Worm (Caenorhabditis elegans) whole organism, early embryonic: ENCODE results near the gene dmd-4.

Experiments
- B0310.2 ChIP-seq: sonication (generic microtip); optimal IDR thresholded peaks from 2 replicates; lab custom pipeline; 2016; ENCODE audit warnings: mild to moderate bottlenecking, missing genetic modification characterization, missing compliant biosample characterization
- F13C5.2 ChIP-seq: sonication (generic microtip); optimal IDR thresholded peaks from 2 replicates; lab custom pipeline; 2017; ENCODE audit warnings: mild to moderate bottlenecking, missing genetic modification characterization, inconsistent platforms, missing compliant biosample characterization
- aly-1 ChIP-seq: sonication (generic microtip); optimal IDR thresholded peaks from 2 replicates; lab custom pipeline; 2016; ENCODE audit warnings: missing genetic modification characterization, missing compliant biosample characterization
- ama-1 ChIP-seq: fragments of 150-350 bp; optimal IDR thresholded peaks from 2 replicates; lab custom pipeline; 2014
- ceh-13 ChIP-seq: fragments of 200-800 bp; sonication (Bioruptor generic); optimal IDR thresholded peaks from 2 replicates; lab custom pipeline; 2018; ENCODE audit warnings: mild to moderate bottlenecking, missing genetic modification characterization, missing compliant biosample characterization
- ceh-36 ChIP-seq: sonication (generic microtip); optimal IDR thresholded peaks from 2 replicates; lab custom pipeline; 2016; ENCODE audit warnings: missing genetic modification characterization, inconsistent platforms, missing compliant biosample characterization
- ets-7 ChIP-seq: sonication (generic microtip); optimal IDR thresholded peaks from 2 replicates; lab custom pipeline; 2016; ENCODE audit warnings: missing genotype, missing genetic modification characterization, missing compliant biosample characterization
- flt-1 ChIP-seq: fragments of 200-800 bp; sonication (Bioruptor generic); IDR thresholded peaks from 2 replicates; pipeline ENCODE4 v1.3.6; 2022; ENCODE audit warnings: missing genetic modification characterization, missing compliant biosample characterization
- hmbx-1 ChIP-seq: sonication (generic microtip); optimal IDR thresholded peaks from 2 replicates; lab custom pipeline; 2016; ENCODE audit warnings: mild to moderate bottlenecking, missing genetic modification characterization, missing compliant biosample characterization
- hmg-4 ChIP-seq: fragments of 200-800 bp; sonication (Bioruptor generic); optimal IDR thresholded peaks from 2 replicates; lab custom pipeline; 2018; ENCODE audit warnings: mild to moderate bottlenecking, missing genetic modification characterization, missing compliant biosample characterization
- hnd-1 ChIP-seq: sonication (generic microtip); optimal IDR thresholded peaks from 2 replicates; lab custom pipeline; 2016; ENCODE audit warnings: missing genetic modification characterization, missing compliant biosample characterization
- pes-1 ChIP-seq: fragments of 200-800 bp; sonication (Bioruptor generic); IDR thresholded peaks from 2 replicates; pipeline ENCODE4 v1.3.6; 2022; ENCODE audit warnings: missing genetic modification reagents, missing genetic modification characterization, missing compliant biosample characterization
- scrt-1 ChIP-seq: fragments of 200-800 bp; sonication (Bioruptor generic); IDR thresholded peaks from 2 replicates; pipeline ENCODE4 v1.3.6; 2022; ENCODE audit warnings: missing genetic modification characterization, missing compliant biosample characterization
- sea-1 ChIP-seq: fragments of 200-800 bp; sonication (Bioruptor generic); conservative IDR thresholded peaks from 2 replicates; pipeline ENCODE4 v1.3.6; 2022; ENCODE audit warnings: missing genetic modification characterization, missing compliant biosample characterization
- tbx-11 ChIP-seq: fragments of 200-800 bp; sonication (Bioruptor generic); IDR thresholded peaks from 2 replicates; pipeline ENCODE4 v1.3.6; 2022; ENCODE audit warnings: missing genetic modification characterization, missing compliant biosample characterization
- tbx-37 ChIP-seq: fragments of 200-800 bp; sonication (Bioruptor generic); conservative IDR thresholded peaks from 2 replicates; pipeline ENCODE4 v1.3.6; 2022; ENCODE audit warnings: missing genetic modification reagents, missing genetic modification characterization, missing compliant biosample characterization
- tra-4 ChIP-seq: sonication (generic microtip); optimal IDR thresholded peaks from 2 replicates; lab custom pipeline; 2017; ENCODE audit warnings: missing genetic modification characterization, missing compliant biosample characterization

The dmd-4 gene

DNA sequence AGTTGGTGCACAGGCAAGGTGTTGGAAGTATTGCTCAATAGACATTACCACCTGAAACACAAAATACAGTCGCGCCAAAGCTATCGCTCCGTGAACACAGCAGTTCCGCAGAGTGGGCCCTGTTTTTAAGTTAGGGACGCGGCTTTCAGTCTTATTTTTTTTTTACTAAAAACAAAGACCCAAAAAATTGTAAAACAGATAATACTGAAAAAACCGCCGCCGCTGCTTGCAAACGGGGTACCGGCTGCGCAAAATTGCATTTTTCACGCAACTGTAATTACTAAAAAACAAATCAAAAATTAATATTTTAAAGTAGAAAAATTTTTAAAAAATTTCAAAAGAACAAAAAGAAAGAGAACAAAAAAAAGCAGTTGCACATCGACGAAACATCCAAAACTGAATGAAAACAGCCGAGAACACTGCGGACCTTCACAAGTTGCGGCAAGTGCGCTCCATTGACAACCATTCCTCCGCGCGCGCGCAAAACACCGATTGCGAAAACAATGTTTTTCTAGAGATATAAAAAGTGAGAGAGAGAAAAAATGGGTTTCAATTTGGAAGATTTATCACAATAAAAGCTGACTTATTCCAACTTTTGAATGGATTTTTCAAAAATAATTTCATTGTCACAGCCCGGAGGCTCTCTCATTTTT is 11.3 kb upstream of the dmd-4 start, which contains the start of gene F31F6.3:
TSS of gene F31F6.3 (minus strand) at position 51 of the 653 bp plus-strand sequence.
- TF ChIP-seq ama-1 (no peak), ceh-36 (no peak), pes-1 (no peak), B0310.2 (tag; lab: Kevin White, UChicago) (no peak)

DNA sequence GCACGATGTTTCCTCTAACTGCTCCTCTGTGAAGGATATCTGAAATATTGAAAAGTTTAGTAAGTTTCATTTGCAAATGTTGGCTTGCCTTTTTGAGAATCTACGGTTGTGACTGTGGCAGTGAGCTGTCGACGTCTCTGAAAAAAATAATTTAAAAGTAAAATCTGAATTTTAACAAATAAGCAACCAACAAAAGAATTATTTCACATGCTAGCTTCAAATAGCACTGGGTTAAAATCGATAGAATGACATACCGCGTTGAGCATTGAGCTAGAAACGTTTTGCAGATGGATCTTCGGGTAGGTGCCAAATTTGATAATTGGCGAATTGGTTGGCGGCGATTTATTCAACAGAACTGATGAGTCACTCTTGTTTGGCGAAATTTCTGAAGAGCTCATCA is 10.1 kb upstream of the dmd-4 start, which contains the start of gene F31F6.2:
TSS of gene F31F6.2 (minus strand) at position 101 of the 400 bp plus-strand sequence.
- no peak for TF ChIP-seq hmbx-1 (tag; lab: Kevin White, UChicago)
- TF ChIP-seq scrt-1 (GFP tag; lab: Robert Waterston, UW): no peak
- no peak for TF ChIP-seq hnd-1 (tag; lab: Kevin White, UChicago)

DNA sequence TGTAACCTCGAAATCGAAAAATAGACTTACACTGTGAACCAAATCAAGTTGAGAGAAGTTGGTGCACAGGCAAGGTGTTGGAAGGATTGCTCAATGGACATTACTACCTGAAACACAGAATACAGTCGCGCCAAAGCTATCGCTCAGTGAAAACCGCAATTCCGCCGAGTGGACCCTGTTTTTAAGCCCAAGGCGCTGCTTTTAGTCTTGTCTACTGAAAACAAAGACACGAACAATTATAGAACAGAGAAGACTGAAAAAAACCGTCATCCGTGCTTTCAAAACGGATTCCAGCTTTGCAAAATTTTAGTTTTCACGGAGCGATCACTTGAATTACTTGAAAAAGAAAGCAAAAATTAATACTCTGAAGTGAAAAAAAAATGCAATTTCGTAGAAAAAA is 6.5 kb upstream of the dmd-4 start, which contains the start of gene F31F6.1:
TSS of gene F31F6.1 (minus strand) at position 101 of the 400 bp plus-strand sequence.
- TF ChIP-seq tra-4 (tag; lab: Kevin White, UChicago) (no peak), sea-1 (GFP tag; lab: Robert Waterston, UW) (no peak), ceh-36 (no peak), hmbx-1 (tag; lab: Kevin White, UChicago) (no peak), tbx-37 (no peak), ets-7 (tag; lab: Kevin White, UChicago) (no peak), hmg-4 (no peak), B0310.2 (tag; lab: Kevin White, UChicago) (no peak), hnd-1 (tag; lab: Kevin White, UChicago) (no peak), aly-1 (tag; lab: Kevin White, UChicago) (no peak), flt-1 (no peak), F13C5.2 (no peak), scrt-1 (GFP tag; lab: Robert Waterston, UW) (no peak), pes-1 (no peak), tbx-11 (GFP tag; lab: Robert Waterston, UW) (no peak), ceh-13 (GFP tag; lab: Kevin White, UChicago) (no peak), ama-1 (no peak)

DNA sequence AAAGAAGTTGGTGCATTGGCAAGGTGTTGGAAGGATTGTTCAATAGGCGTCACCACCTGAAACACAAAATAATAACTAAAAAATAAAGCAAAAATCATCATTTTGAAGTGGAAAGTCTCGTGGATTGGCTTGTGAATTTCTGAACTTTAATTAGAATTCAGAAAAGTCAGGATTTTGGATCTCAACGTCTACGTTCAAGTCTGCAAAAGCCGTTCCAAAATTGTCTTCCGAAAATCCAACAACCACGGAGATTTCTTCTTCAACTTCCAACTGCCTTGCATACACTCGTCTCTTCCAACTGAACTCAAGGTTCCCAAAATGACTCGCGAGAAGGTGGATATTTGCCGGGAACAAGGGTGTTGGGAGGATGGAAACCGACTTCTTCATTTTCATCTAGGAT is 4.1 kb upstream of the dmd-4 start, which contains the start of gene C27C12.3:
TSS of gene C27C12.3 (minus strand) at position 101 of the 400 bp plus-strand sequence.
- TF ChIP-seq B0310.2 (tag; lab: Kevin White, UChicago): no peak
- no peak for TF ChIP-seq tbx-37
- no peak for TF ChIP-seq hmbx-1 (tag; lab: Kevin White, UChicago)
- no peak for TF ChIP-seq tra-4 (tag; lab: Kevin White, UChicago)
- no peak for TF ChIP-seq sea-1 (GFP tag; lab: Robert Waterston, UW)
- no peak for TF ChIP-seq ets-7 (tag; lab: Kevin White, UChicago)
- TF ChIP-seq scrt-1 (GFP tag; lab: Robert Waterston, UW): no peak
- no peak for TF ChIP-seq ceh-36

DNA sequence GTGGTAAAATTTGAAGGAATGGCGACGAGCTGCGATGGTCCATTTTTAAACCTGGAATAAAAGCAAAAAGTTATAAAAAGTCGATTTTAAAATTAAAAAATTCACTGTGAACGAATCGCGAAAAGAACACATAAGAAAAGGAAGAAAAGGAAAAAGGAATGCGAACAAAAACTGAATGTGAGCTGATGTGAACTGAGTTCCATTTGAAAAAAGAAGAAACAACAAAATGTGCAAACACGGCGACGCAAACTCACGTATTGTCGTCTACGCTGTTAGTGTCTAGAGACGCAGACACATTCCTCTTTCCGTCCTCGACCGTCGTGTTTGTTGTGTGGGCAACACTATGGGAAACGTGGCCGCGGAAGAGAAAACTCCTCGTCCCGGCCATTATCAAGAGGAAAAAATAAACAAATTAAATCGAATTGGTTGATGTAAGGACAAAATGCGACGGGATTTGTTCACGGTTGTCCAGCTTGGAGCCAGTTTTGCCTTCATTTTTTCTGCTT is 7.9 kb downstream of the dmd-4 start, which contains the start of the genes C27C12.1 and C27C12.4:
TSS of gene C27C12.1 (minus strand) at position 51 of the 506 bp plus-strand sequence.
TSS of gene C27C12.4 (plus strand) at position 375 of the 506 bp plus-strand sequence.
- TF ChIP-seq tbx-37: peak; percentile 58; the same call in 1 of the 2 replicates
- TF ChIP-seq sea-1 (GFP tag; lab: Robert Waterston, UW): no peak
- TF ChIP-seq F13C5.2: peak; percentile 67
- TF ChIP-seq hmg-4: peak; percentile 67

DNA sequence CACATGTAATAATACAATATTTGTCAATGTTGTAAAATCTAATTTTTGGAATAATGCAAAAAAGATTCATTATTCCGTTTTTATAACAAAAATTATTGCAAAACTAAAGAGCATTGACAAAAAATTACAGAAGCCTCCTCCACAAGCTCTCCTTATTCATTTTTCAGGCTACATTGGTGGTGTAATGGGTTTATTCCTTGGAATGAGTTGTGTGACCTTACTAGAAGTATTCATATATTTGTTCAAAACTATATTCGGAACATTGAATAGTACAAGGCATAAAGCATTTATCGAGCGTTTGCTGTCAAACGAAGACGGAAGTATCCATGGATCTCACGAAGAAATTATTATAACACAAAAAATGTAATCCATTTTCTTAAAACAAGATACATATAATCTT is 9.7 kb downstream of the dmd-4 start:
- TF ChIP-seq pes-1 (no peak), ets-7 (tag; lab: Kevin White, UChicago) (no peak), scrt-1 (GFP tag; lab: Robert Waterston, UW) (no peak), flt-1 (no peak), sea-1 (GFP tag; lab: Robert Waterston, UW) (no peak), hmg-4 (no peak), ceh-36 (no peak)

DNA sequence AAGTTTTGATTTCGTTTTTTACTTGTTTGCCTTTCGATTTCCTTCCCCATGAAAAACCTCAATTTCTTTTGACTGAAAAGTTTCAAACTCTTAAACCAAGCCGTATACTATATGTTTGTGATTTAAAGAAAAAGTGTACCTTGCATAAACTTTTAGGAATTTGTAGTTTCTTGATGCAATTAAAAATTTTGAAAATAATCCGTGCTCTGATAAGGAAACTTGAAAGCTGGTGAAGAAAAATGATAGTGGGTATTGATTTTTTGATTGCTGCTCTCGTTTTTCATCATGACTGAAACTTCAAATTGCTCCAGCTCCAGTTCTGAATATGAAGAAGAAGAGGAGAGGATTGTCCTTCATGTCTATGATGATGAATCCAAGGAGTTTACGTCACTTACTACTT is 12.6 kb downstream of the dmd-4 start, which contains the start of gene acd-3:
TSS of gene acd-3 (plus strand) at position 222 of the 400 bp plus-strand sequence.
- TF ChIP-seq hmg-4 (no peak), tra-4 (tag; lab: Kevin White, UChicago) (no peak), ets-7 (tag; lab: Kevin White, UChicago) (no peak), tbx-37 (no peak), ama-1 (no peak), sea-1 (GFP tag; lab: Robert Waterston, UW) (no peak), aly-1 (tag; lab: Kevin White, UChicago) (no peak)

DNA sequence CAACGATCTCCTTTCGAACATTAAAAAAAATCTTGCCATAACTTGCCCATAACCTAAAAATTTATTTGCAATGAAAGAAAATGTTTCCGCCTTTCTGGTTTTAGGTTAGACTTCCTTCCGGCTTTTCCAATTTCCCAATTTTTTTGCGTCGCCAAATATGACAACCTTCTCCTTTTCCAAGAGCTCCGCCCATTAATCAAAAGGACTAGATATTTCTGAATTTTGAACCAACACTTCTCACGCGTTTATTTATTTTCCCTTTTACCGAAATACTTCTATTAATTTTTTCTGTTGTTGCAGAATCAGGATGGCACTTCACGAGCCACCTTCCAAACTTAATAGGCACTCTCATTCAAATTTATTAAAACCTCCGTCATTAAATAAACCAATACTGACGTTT is 16.0 kb downstream of the dmd-4 start, which contains the start of gene egrh-1:
TSS of gene egrh-1 (plus strand) at position 301 of the 400 bp plus-strand sequence.
- no peak for TF ChIP-seq ceh-36
- TF ChIP-seq ama-1: no peak
- no peak for TF ChIP-seq ceh-13 (GFP tag; lab: Kevin White, UChicago)
- TF ChIP-seq B0310.2 (tag; lab: Kevin White, UChicago): no peak
- TF ChIP-seq flt-1: no peak
- TF ChIP-seq aly-1 (tag; lab: Kevin White, UChicago): no peak
- TF ChIP-seq F13C5.2: no peak
- no peak for TF ChIP-seq tra-4 (tag; lab: Kevin White, UChicago)
- no peak for TF ChIP-seq hmg-4
- TF ChIP-seq ets-7 (tag; lab: Kevin White, UChicago): no peak
- TF ChIP-seq pes-1: no peak
- TF ChIP-seq sea-1 (GFP tag; lab: Robert Waterston, UW): no peak
- TF ChIP-seq scrt-1 (GFP tag; lab: Robert Waterston, UW): no peak
- no peak for TF ChIP-seq hnd-1 (tag; lab: Kevin White, UChicago)
- TF ChIP-seq hmbx-1 (tag; lab: Kevin White, UChicago): no peak
- TF ChIP-seq tbx-11 (GFP tag; lab: Robert Waterston, UW): no peak
- no peak for TF ChIP-seq tbx-37
